Worm (Caenorhabditis elegans): ENCODE data around the gene nhr-15.

ce11 chrV:268007-268406, 44.5 kb upstream of the nhr-15 start, which contains the start of gene lgc-26:
- TF ChIP-seq flt-1 (GFP tag; IDR thresholded peaks at IDR 0.05) (no peak), ceh-36 (tag; optimal IDR thresholded peaks at IDR 0.05) (no peak), ama-1 (optimal IDR thresholded peaks at IDR 0.05) (no peak), pes-1 (GFP tag; IDR thresholded peaks at IDR 0.05) (no peak), aly-1 (tag; optimal IDR thresholded peaks at IDR 0.05) (no peak), ets-7 (tag; optimal IDR thresholded peaks at IDR 0.05) (no peak), sea-1 (GFP tag; conservative IDR thresholded peaks at IDR 0.05) (no peak)

Measured in whole organism, early embryonic.